Worm (Caenorhabditis elegans): Measurements from ENCODE around the gene C33A11.2.

Gene C33A11.2

DNA sequence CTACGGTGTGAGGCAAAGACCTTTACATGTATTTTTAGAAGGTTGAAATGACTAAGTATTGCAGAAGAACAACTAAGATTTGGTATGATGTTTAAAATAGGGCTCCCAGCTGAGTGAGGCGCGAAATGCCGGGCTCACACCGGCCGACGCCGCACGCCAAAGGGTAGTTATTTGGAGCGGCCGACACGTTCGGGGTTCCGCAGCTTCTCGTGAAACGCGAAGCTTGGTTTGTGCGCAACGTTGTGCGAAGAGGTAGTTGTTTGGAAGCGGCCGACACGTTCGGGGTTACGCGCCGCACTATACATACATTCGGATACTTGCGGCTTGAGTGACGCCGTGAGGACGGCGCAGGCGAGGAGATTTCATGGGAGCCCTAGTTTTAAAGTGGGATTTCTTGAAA is 22.5 kb downstream of the C33A11.2 start:
- TF ChIP-seq tab-1 (GFP tag; IDR thresholded peaks at IDR 0.05), result no peak
- no peak for TF ChIP-seq T22C8.4 (GFP tag; IDR thresholded peaks at IDR 0.05)
- TF ChIP-seq klf-2 (GFP tag; conservative IDR thresholded peaks at IDR 0.05), result no peak

DNA sequence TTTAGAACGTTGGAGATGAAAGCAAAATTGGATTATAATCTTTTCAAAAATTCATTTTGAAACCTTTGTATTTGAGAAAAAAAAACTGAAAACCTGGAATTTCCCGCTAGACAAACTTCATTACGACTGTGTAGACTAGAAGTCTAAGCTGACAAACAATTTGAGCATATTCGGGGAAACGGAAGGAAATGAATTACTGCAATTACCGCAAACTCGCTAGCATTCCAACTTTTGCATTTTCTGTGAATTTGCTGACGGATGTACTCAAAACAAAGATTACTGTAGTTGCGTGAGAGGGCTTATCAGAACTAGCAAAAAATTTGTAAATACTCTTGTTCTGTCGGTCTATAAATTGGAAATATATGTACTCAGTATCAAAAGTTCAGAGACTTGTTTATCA is 24.1 kb downstream of the C33A11.2 start:
- TF ChIP-seq med-1 (GFP tag; optimal IDR thresholded peaks at IDR 0.05; ENCODE audit: insufficient read depth) (no peak), T22C8.4 (GFP tag; IDR thresholded peaks at IDR 0.05) (no peak), klf-2 (GFP tag; conservative IDR thresholded peaks at IDR 0.05) (no peak), ztf-29 (GFP tag; IDR thresholded peaks at IDR 0.05) (no peak), cog-1 (tag; optimal IDR thresholded peaks at IDR 0.05) (no peak), ref-1 (GFP tag; conservative IDR thresholded peaks at IDR 0.05) (no peak), ztf-23 (GFP tag; IDR thresholded peaks at IDR 0.05) (no peak), flt-1 (GFP tag; IDR thresholded peaks at IDR 0.05) (no peak), tab-1 (GFP tag; IDR thresholded peaks at IDR 0.05) (no peak)

DNA sequence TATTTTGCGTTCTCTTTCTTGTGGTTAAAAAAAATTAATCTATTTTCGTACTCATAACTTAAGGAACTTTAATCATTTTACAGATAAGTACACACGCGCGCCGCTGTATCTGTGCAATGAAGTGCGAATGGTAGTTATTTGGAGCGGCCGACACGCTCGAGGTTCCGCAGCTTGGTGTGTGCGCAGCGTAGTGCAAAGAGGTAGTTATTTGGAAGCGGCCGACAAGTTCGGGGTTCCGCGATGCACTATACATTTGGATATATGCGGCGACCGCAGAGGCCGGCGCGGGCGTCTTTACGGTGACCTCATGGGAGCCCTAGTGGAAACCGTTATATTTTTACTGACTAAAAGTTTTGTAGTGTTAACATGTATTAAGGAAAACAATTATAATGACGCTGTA is 26.9 kb downstream of the C33A11.2 start:
- TF ChIP-seq ztf-29 (GFP tag; IDR thresholded peaks at IDR 0.05), result no peak
- TF ChIP-seq klf-2 (GFP tag; conservative IDR thresholded peaks at IDR 0.05), result no peak
- no peak for TF ChIP-seq cog-1 (tag; optimal IDR thresholded peaks at IDR 0.05)
- TF ChIP-seq flt-1 (GFP tag; IDR thresholded peaks at IDR 0.05), result no peak
- TF ChIP-seq ref-1 (GFP tag; conservative IDR thresholded peaks at IDR 0.05), result no peak
- TF ChIP-seq med-1 (GFP tag; optimal IDR thresholded peaks at IDR 0.05; ENCODE audit: insufficient read depth), result no peak
- no peak for TF ChIP-seq T22C8.4 (GFP tag; IDR thresholded peaks at IDR 0.05)
- TF ChIP-seq tab-1 (GFP tag; IDR thresholded peaks at IDR 0.05), result no peak
- TF ChIP-seq ztf-23 (GFP tag; IDR thresholded peaks at IDR 0.05), result no peak

- TF ChIP-seq klf-2 (GFP tag; conservative IDR thresholded peaks at IDR 0.05) (no peak), ztf-23 (GFP tag; IDR thresholded peaks at IDR 0.05) (no peak), ref-1 (GFP tag; conservative IDR thresholded peaks at IDR 0.05) (no peak)
Measured at ce11 chrX:15395723-15396122, 29.9 kb downstream of the C33A11.2 start.

DNA sequence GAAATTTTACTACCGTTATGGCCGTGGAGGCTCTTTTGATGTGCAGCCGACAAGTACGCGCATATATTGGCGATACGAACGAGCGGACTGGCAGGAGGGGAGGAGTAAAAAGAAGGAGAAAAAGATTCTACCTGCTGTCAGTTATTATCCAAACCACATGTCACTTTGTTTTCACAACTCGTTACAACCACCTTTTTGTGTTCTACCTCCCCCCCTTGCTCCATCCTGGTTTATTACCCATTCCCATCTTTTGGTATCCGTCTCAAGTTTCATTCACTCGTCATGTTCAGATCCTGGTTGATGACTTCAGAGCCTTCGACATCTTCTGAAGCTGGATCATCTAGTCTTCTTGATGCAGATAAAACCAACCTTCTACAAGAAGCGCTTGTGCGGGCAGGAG is 41.8 kb downstream of the C33A11.2 start, which contains the start of gene psa-3:
Gene psa-3, plus strand, starts transcription at position 301 of the 400 bp plus-strand sequence.
- no peak for TF ChIP-seq T22C8.4 (GFP tag; IDR thresholded peaks at IDR 0.05)

ce11 chrX:15408577-15408976 is 42.8 kb downstream of the C33A11.2 start:
- TF ChIP-seq ztf-23 (GFP tag; IDR thresholded peaks at IDR 0.05) (no peak), T22C8.4 (GFP tag; IDR thresholded peaks at IDR 0.05) (no peak), flt-1 (GFP tag; IDR thresholded peaks at IDR 0.05) (no peak), klf-2 (GFP tag; conservative IDR thresholded peaks at IDR 0.05) (no peak), ztf-29 (GFP tag; IDR thresholded peaks at IDR 0.05) (no peak), ref-1 (GFP tag; conservative IDR thresholded peaks at IDR 0.05) (no peak), cog-1 (tag; optimal IDR thresholded peaks at IDR 0.05) (no peak), med-1 (GFP tag; optimal IDR thresholded peaks at IDR 0.05; ENCODE audit: insufficient read depth) (no peak), tab-1 (GFP tag; IDR thresholded peaks at IDR 0.05) (no peak)

DNA sequence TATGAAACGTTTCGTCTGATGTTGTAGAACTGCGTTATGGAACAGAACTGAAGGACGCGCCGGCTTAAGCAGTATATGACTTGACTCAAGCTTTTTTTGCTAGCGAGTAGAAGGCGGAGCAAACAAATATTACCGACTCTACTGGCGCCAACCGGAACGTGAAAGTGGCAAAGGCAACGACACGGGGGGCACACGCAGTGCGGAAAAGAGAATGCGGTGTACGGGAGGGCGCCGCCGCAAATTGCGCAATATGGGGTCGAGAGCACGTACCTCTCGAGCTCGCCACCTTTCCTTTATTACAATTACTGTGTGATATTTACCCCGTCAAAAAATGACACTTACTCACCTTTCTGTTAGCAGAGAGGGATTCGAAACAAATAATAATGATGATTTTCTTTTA is 49.4 kb downstream of the C33A11.2 start, which contains the start of gene pqn-36:
Gene pqn-36, minus strand, starts transcription at position 268 of the 400 bp plus-strand sequence.
- TF ChIP-seq T22C8.4 (GFP tag; IDR thresholded peaks at IDR 0.05) (no peak), med-1 (GFP tag; optimal IDR thresholded peaks at IDR 0.05; ENCODE audit: insufficient read depth) (no peak), ref-1 (GFP tag; conservative IDR thresholded peaks at IDR 0.05) (no peak), flt-1 (GFP tag; IDR thresholded peaks at IDR 0.05) (no peak), klf-2 (GFP tag; conservative IDR thresholded peaks at IDR 0.05) (no peak), tab-1 (GFP tag; IDR thresholded peaks at IDR 0.05) (no peak), cog-1 (tag; optimal IDR thresholded peaks at IDR 0.05) (no peak), ztf-29 (GFP tag; IDR thresholded peaks at IDR 0.05) (no peak), ztf-23 (GFP tag; IDR thresholded peaks at IDR 0.05) (no peak)

All from whole organism, midembryonic.